Worm (Caenorhabditis elegans) whole organism, L4 larva: ENCODE results near the gene C02D5.4.

Source experiments
- R02D3.7 ChIP-seq: fragments of 150-350 bp; sonication (generic microtip); optimal IDR thresholded peaks from 3 replicates; lab custom pipeline; 2014; ENCODE audit warnings: missing biosample characterization, missing genetic modification characterization
- duxl-1 ChIP-seq: sonication (generic microtip); optimal IDR thresholded peaks from 2 replicates; lab custom pipeline; 2016; ENCODE audit warnings: mild to moderate bottlenecking, missing genetic modification characterization, moderate library complexity, missing compliant biosample characterization; ENCODE audit not compliant: poor library complexity
- snpc-4 ChIP-seq: fragments of 150-350 bp; optimal IDR thresholded peaks from 2 replicates; lab custom pipeline; 2014; ENCODE audit warnings: missing biosample characterization, missing genetic modification characterization

DNA sequence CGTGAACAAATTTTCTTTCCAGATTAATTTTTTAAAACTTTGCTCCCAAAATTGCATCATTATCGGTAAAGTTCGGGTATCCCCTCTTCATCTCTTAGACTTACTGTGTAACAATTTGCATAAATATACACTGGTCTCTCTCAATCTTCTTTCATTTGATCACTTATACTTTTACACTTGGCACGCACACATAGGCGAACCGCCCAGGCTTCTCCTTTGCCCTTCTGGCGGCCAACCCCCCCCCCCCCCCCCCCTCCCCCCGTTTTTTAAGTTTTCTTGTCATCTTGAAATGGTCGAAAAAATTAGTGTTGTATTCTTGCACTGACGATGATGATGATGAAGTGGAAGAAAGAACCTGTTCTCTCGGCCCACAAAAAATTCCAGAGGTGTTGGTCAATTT is 18.3 kb downstream of the C02D5.4 start:
- TF ChIP-seq snpc-4 (tag; lab: Kevin White, UChicago) (no peak), duxl-1 (no peak), R02D3.7 (tag; lab: Kevin White, UChicago) (no peak)
